Fruit fly (Drosophila melanogaster) whole organism, adult: Measurements from ENCODE around the gene CG5498.

Experiments used
- CG12768 ChIP-seq: fragments of 200-800 bp; sonication (Bioruptor generic); optimal IDR thresholded peaks from 2 replicates; lab custom pipeline; 2017; ENCODE audit warnings: missing biosample characterization, missing genetic modification characterization, mild to moderate bottlenecking, moderate library complexity, missing genetic modification reagents
- CG7045 ChIP-seq: fragments of 200-800 bp; sonication (Bioruptor generic); optimal IDR thresholded peaks from 2 replicates; lab custom pipeline; 2017; ENCODE audit warnings: missing biosample characterization, mild to moderate bottlenecking, missing genetic modification characterization
- cnc ChIP-seq, 2 experiments: fragments of >200 bp; optimal IDR thresholded peaks; 2 replicates each; lab custom pipeline; 2017
- kay ChIP-seq: fragments of 200-800 bp; sonication (Bioruptor generic); peaks from one replicate; lab custom pipeline; 2016; ENCODE audit warnings: missing biosample characterization, missing genetic modification characterization, borderline replicate concordance
- toe ChIP-seq: fragments of 200-800 bp; sonication (Bioruptor generic); optimal IDR thresholded peaks from 2 replicates; lab custom pipeline; 2016; ENCODE audit warnings: missing biosample characterization, missing genetic modification characterization

dm6 chr3L:20388983-20389382 is 5.1 kb upstream of the CG5498 start:
- TF ChIP-seq cnc (optimal IDR thresholded peaks at IDR 0.05; lab: Kevin White, UChicago) (no peak), CG12768 (no peak), kay (GFP tag; lab: Kevin White, UChicago) (peak; percentile 94), CG7045 (GFP tag; lab: Kevin White, UChicago) (no peak), toe (no peak)
